Fruit fly (Drosophila melanogaster) whole organism, adult: ENCODE data around the gene IntS6.

Source experiments
- CG14711 ChIP-seq: fragments of 200-800 bp; sonication (Bioruptor generic); optimal IDR thresholded peaks from 2 replicates; lab custom pipeline; 2018; ENCODE audit warnings: missing biosample characterization, mild to moderate bottlenecking, missing genetic modification characterization, moderate library complexity
- CG7045 ChIP-seq: fragments of 200-800 bp; sonication (Bioruptor generic); optimal IDR thresholded peaks from 2 replicates; lab custom pipeline; 2017; ENCODE audit warnings: missing biosample characterization, mild to moderate bottlenecking, missing genetic modification characterization
- CG7101 ChIP-seq: fragments of 200-800 bp; sonication (Bioruptor generic); optimal IDR thresholded peaks from 2 replicates; lab custom pipeline; 2018; ENCODE audit warnings: missing biosample characterization, mild to moderate bottlenecking, missing genetic modification characterization, moderate library complexity
- cic ChIP-seq: fragments of 200-800 bp; sonication (Bioruptor generic); optimal IDR thresholded peaks from 2 replicates; lab custom pipeline; 2017; ENCODE audit warnings: missing biosample characterization, mild to moderate bottlenecking, missing genetic modification characterization, moderate library complexity
- kay ChIP-seq: fragments of 200-800 bp; sonication (Bioruptor generic); peaks from one replicate; lab custom pipeline; 2016; ENCODE audit warnings: missing biosample characterization, missing genetic modification characterization, borderline replicate concordance

DNA sequence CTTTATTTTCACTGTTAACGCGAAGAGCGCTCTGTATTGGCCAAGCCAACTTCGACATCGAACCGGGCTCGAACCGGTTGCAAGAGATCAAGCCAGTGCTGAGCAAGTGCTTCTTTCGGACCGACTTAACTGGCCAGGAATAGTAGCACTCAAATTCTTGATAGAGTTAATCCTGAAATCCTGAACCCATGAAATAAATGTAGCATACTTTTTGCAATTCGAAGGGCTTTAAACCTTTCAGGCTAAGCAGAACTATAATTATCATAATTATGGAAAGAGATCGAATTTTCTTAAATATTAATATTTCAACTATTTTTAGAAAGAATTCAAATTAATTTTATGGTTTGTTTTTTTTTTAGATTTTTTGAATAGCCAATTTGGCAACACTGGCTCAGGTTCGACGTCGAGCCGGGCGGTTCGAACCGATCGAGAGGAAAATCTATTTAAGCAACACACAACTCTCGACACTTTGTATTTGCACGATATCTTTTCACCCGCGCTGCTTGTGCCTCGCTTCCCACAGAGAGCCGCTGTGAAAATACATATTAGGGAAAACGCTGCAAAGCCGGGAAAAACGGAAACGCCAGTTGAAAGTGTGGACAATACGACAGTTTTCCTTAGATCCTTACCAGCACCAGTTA lies 48.8 kb downstream of the IntS6 start, which contains the start of gene AdamTS-B:
- peak; percentile 26 for TF ChIP-seq CG14711 (tag; lab: Kevin White, UChicago)
- TF ChIP-seq CG7101 (tag; lab: Kevin White, UChicago), result peak; percentile 39
- TF ChIP-seq CG7045 (GFP tag; lab: Kevin White, UChicago), result peak; percentile 18
- no peak for TF ChIP-seq kay (GFP tag; lab: Kevin White, UChicago)
- no peak for TF ChIP-seq cic (GFP tag; lab: Kevin White, UChicago)
